Fruit fly (Drosophila melanogaster) whole organism, embryonic: ENCODE results near the gene hook.

Source experiments
- ATbp ChIP-seq: fragments of 200-800 bp; sonication (Bioruptor generic); optimal IDR thresholded peaks from 2 replicates; lab custom pipeline; 2017; ENCODE audit warnings: missing biosample characterization, mild to moderate bottlenecking, missing genetic modification characterization, missing genetic modification reagents
- CG1024 ChIP-seq: fragments of 200-800 bp; sonication (Bioruptor generic); IDR thresholded peaks from 2 replicates; pipeline ENCODE4 v1.3.6; 2022; ENCODE audit warnings: missing biosample characterization, missing genetic modification characterization
- CG11398 ChIP-seq: fragments of 200-800 bp; sonication (Bioruptor generic); optimal IDR thresholded peaks from 2 replicates; lab custom pipeline; 2016; ENCODE audit warnings: missing biosample characterization, missing genetic modification characterization
- CG11723 ChIP-seq: fragments of 200-800 bp; sonication (Bioruptor generic); optimal IDR thresholded peaks from 2 replicates; lab custom pipeline; 2017; ENCODE audit warnings: missing biosample characterization, mild to moderate bottlenecking, missing genetic modification characterization
- CG30020 ChIP-seq: fragments of 200-800 bp; optimal IDR thresholded peaks from 2 replicates; lab custom pipeline; 2019; ENCODE audit warnings: missing biosample characterization, mild to moderate bottlenecking, missing genetic modification characterization, moderate library complexity
- CG34422 ChIP-seq: fragments of 200-800 bp; sonication (Bioruptor generic); IDR thresholded peaks from 3 replicates; pipeline ENCODE4 v1.3.6; 2022; ENCODE audit warnings: missing biosample characterization, missing genetic modification characterization
- CG6272 ChIP-seq: fragments of 200-800 bp; sonication (Bioruptor generic); IDR thresholded peaks from 2 replicates; pipeline ENCODE4 v1.3.6; 2022; ENCODE audit warnings: missing biosample characterization, missing genetic modification characterization
- h ChIP-seq: fragments of >200 bp; optimal IDR thresholded peaks from 2 replicates; lab custom pipeline; 2017
- slou ChIP-seq: fragments of 200-800 bp; sonication (Bioruptor generic); optimal IDR thresholded peaks from 3 replicates; lab custom pipeline; 2016; ENCODE audit warnings: missing biosample characterization, missing genetic modification characterization

DNA sequence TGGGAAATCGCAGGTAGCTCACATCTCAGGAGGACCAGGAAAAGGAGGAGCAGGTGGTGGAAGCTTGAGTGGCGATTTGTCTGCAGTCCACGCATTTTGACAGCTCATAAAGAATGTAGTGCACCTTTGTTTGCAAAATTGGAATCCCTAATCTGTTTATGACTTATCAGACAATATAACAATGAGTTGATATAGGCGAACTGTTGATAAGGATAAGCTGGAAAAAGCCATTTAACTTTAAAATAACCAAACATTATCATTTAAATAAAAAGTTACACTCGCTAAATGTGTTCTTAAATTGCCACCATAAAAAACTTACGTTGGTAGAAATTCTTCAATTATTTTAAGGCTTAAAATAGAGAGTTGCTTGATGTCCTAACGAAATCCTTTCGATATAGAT, 43.2 kb downstream of the hook start, which contains the start of gene CG15170:
- TF ChIP-seq CG34422 (no peak), CG11398 (GFP tag; lab: Kevin White, UChicago) (no peak), h (no peak), slou (GFP tag; lab: Kevin White, UChicago) (no peak), CG11723 (GFP tag; lab: Kevin White, UChicago) (no peak), CG1024 (GFP tag; lab: Robert Waterston, UW) (no peak), CG30020 (no peak), CG6272 (GFP tag; lab: Robert Waterston, UW) (no peak), ATbp (GFP tag; lab: Kevin White, UChicago) (no peak)
